Worm (Caenorhabditis elegans): ENCODE results near the gene vha-6.

The vha-6 gene

ce11 chrII:11417999-11418398, 20.3 kb downstream of the vha-6 start, which contains the start of gene C05D12.2:
TSS of gene C05D12.2 (plus strand) at chrII:11418299.
- no peak for TF ChIP-seq lim-7 (GFP tag; IDR thresholded peaks at IDR 0.05)
- TF ChIP-seq aha-1 (tag) = peak; percentile 47

- TF ChIP-seq T26A8.4 (GFP tag; IDR thresholded peaks at IDR 0.05) (no peak), mdt-29 (GFP tag; IDR thresholded peaks at IDR 0.05) (no peak), nhr-48 (tag; optimal IDR thresholded peaks at IDR 0.05) (no peak), D1046.2 (GFP tag; IDR thresholded peaks at IDR 0.05) (no peak), tra-1 (GFP tag; IDR thresholded peaks at IDR 0.05) (no peak), R02D3.7 (tag; optimal IDR thresholded peaks at IDR 0.05) (no peak), lin-39 (tag; optimal IDR thresholded peaks at IDR 0.05) (no peak), ama-1 (optimal IDR thresholded peaks at IDR 0.05) (no peak), F49E8.2 (tag; optimal IDR thresholded peaks at IDR 0.05; ENCODE audit: borderline replicate concordance) (no peak), ztf-7 (tag; optimal IDR thresholded peaks at IDR 0.05) (no peak), F26F4.8 (GFP tag; conservative IDR thresholded peaks at IDR 0.05) (no peak)
Observed at ce11 chrII:11415672-11416071, 22.6 kb downstream of the vha-6 start, which contains the start of gene C05D12.1. TSS of gene C05D12.1 (minus strand) at chrII:11415772.

ce11 chrII:11409678-11410133, 28.5 kb downstream of the vha-6 start, which contains the start of gene C05D12.7:
TSS of gene C05D12.7 (plus strand) at chrII:11410083.
- TF ChIP-seq unc-62 (GFP tag; optimal IDR thresholded peaks at IDR 0.05 in 1 of 2) = no peak
- TF ChIP-seq unc-62 (tag; optimal IDR thresholded peaks at IDR 0.05) = no peak
- TF ChIP-seq Y48G9A.11 (GFP tag; IDR thresholded peaks at IDR 0.05) = no peak
- TF ChIP-seq nhr-42 (GFP tag; IDR thresholded peaks at IDR 0.05) = no peak
- no peak for TF ChIP-seq ceh-44 (GFP tag; IDR thresholded peaks at IDR 0.05)
- no peak for TF ChIP-seq hif-1 (tag; optimal IDR thresholded peaks at IDR 0.05)
- TF ChIP-seq ceh-32 (tag; optimal IDR thresholded peaks at IDR 0.05; ENCODE audit: poor library complexity) = no peak
- no peak for TF ChIP-seq madf-5 (GFP tag; IDR thresholded peaks at IDR 0.05)
- TF ChIP-seq nhr-77 (tag; optimal IDR thresholded peaks at IDR 0.05) = no peak

- no peak for TF ChIP-seq ceh-62 (tag; optimal IDR thresholded peaks at IDR 0.05)
- no peak for TF ChIP-seq ceh-44 (GFP tag; IDR thresholded peaks at IDR 0.05)
- TF ChIP-seq unc-62 (GFP tag; optimal IDR thresholded peaks at IDR 0.05 in 1 of 2) = peak in 1 of 2 experiments; percentile 61
- TF ChIP-seq unc-62 (tag; optimal IDR thresholded peaks at IDR 0.05) = no peak
- TF ChIP-seq hmg-1.1 (GFP tag; IDR thresholded peaks at IDR 0.05) = no peak
- no peak for TF ChIP-seq zip-11 (GFP tag; IDR thresholded peaks at IDR 0.05)
- no peak for TF ChIP-seq nhr-41 (GFP tag; IDR thresholded peaks at IDR 0.05)
- no peak for TF ChIP-seq mxl-3 (GFP tag; optimal IDR thresholded peaks at IDR 0.05)
- no peak for TF ChIP-seq fos-1 (tag; optimal IDR thresholded peaks at IDR 0.05)
Observed at ce11 chrII:11400386-11400785, 37.9 kb downstream of the vha-6 start.

ce11 chrII:11398787-11399186, 39.5 kb downstream of the vha-6 start:
- TF ChIP-seq nhr-111 (GFP tag; optimal IDR thresholded peaks at IDR 0.05) (no peak), dpl-1 (GFP tag; optimal IDR thresholded peaks at IDR 0.05) (no peak), pqm-1 (tag; optimal IDR thresholded peaks at IDR 0.05) (no peak), lin-15B (tag; optimal IDR thresholded peaks at IDR 0.05) (no peak), pha-4 (GFP tag; IDR thresholded peaks at IDR 0.05) (peak; percentile 18; the same call in 1 of the 2 replicates), pha-4 (tag; optimal IDR thresholded peaks at IDR 0.05) (no peak), daf-8 (GFP tag; IDR thresholded peaks at IDR 0.05) (no peak), egl-43 (GFP tag; IDR thresholded peaks at IDR 0.05) (0 out of 2 replicates have a peak, but pooled peaks have one; percentile 48), dmd-9 (GFP tag; IDR thresholded peaks at IDR 0.05) (no peak), ces-1 (GFP tag; optimal IDR thresholded peaks at IDR 0.05) (no peak), mdt-29 (GFP tag; IDR thresholded peaks at IDR 0.05) (no peak), Y5F2A.4 (GFP tag; optimal IDR thresholded peaks at IDR 0.05) (no peak), lin-29 (GFP tag; IDR thresholded peaks at IDR 0.05) (no peak), ceh-44 (GFP tag; IDR thresholded peaks at IDR 0.05) (no peak), aha-1 (tag) (peak; percentile 87), hmg-1.1 (GFP tag; IDR thresholded peaks at IDR 0.05) (no peak), unc-130 (GFP tag; optimal IDR thresholded peaks at IDR 0.05) (no peak), dmd-6 (GFP tag; IDR thresholded peaks at IDR 0.05) (no peak), vab-7 (GFP tag; IDR thresholded peaks at IDR 0.05) (no peak), zfp-2 (tag; optimal IDR thresholded peaks at IDR 0.05) (no peak), mxl-2 (GFP tag; conservative IDR thresholded peaks at IDR 0.05) (no peak), ctbp-1 (GFP tag; IDR thresholded peaks at IDR 0.05) (no peak)

Measured in whole organism, L4 larva.